Fruit fly (Drosophila melanogaster) whole organism, embryonic: ENCODE results near the gene Rich.
A peak's percentile ranks its signal among the peaks of the same experiment; 100 is the strongest.

Experiments used
- B-H1 ChIP-seq: fragments of 200-800 bp; sonication (Bioruptor generic); IDR thresholded peaks from 3 replicates; pipeline ENCODE4 v1.3.6; 2022; ENCODE audit warnings: missing biosample characterization, missing genetic modification characterization
- CG10147 ChIP-seq: fragments of 200-800 bp; sonication (Bioruptor generic); optimal IDR thresholded peaks from 2 replicates; lab custom pipeline; 2019; ENCODE audit warnings: missing biosample characterization, mild to moderate bottlenecking, missing genetic modification characterization, moderate library complexity
- CG10321 ChIP-seq: fragments of 200-800 bp; sonication (Bioruptor generic); IDR thresholded peaks from 2 replicates; pipeline ENCODE4 v1.3.6; 2022; ENCODE audit warnings: missing biosample characterization, missing genetic modification characterization
- CG17361 ChIP-seq: fragments of 200-800 bp; sonication (Bioruptor generic); IDR thresholded peaks from 3 replicates; pipeline ENCODE4 v1.3.6; 2022; ENCODE audit warnings: missing biosample characterization, missing genetic modification characterization
- CG17385 ChIP-seq: fragments of 200-800 bp; sonication (Bioruptor generic); optimal IDR thresholded peaks from 3 replicates; lab custom pipeline; 2018; ENCODE audit warnings: missing biosample characterization, mild to moderate bottlenecking, missing genetic modification characterization
- CG2120 ChIP-seq: fragments of 200-800 bp; sonication (Bioruptor generic); optimal IDR thresholded peaks from 3 replicates; lab custom pipeline; 2016; ENCODE audit warnings: missing biosample characterization, missing genetic modification characterization
- CG2202 ChIP-seq: fragments of 200-800 bp; sonication (Bioruptor generic); optimal IDR thresholded peaks from 2 replicates; lab custom pipeline; 2018; ENCODE audit warnings: missing biosample characterization, mild to moderate bottlenecking, missing genetic modification characterization
- CG30020 ChIP-seq: fragments of 200-800 bp; optimal IDR thresholded peaks from 2 replicates; lab custom pipeline; 2019; ENCODE audit warnings: missing biosample characterization, mild to moderate bottlenecking, missing genetic modification characterization, moderate library complexity
- CG30403 ChIP-seq: fragments of 200-800 bp; sonication (Bioruptor generic); optimal IDR thresholded peaks from 3 replicates; lab custom pipeline; 2016; ENCODE audit warnings: missing biosample characterization, missing genetic modification characterization
- CG31224 ChIP-seq: fragments of 200-800 bp; sonication (Bioruptor generic); IDR thresholded peaks from 2 replicates; pipeline ENCODE4 v1.3.6; 2022; ENCODE audit warnings: missing biosample characterization, missing genetic modification characterization
- CG31441 ChIP-seq: fragments of 200-800 bp; sonication (Bioruptor generic); IDR thresholded peaks from 2 replicates; pipeline ENCODE4 v1.3.6; 2022; ENCODE audit warnings: missing biosample characterization, missing genetic modification characterization
- CG34224 ChIP-seq: fragments of 200-800 bp; sonication (Bioruptor generic); IDR thresholded peaks from 3 replicates; pipeline ENCODE4 v1.3.6; 2022; ENCODE audit warnings: missing biosample characterization, missing genetic modification characterization; ENCODE audit not compliant: partially characterized antibody
- CG6654 ChIP-seq: fragments of 200-800 bp; sonication (Bioruptor generic); optimal IDR thresholded peaks from 2 replicates; lab custom pipeline; 2017; ENCODE audit warnings: missing biosample characterization, mild to moderate bottlenecking, missing genetic modification characterization
- CG7271 ChIP-seq: fragments of 200-800 bp; sonication (Bioruptor generic); optimal IDR thresholded peaks from 2 replicates; lab custom pipeline; 2018; ENCODE audit warnings: missing biosample characterization, mild to moderate bottlenecking, missing genetic modification characterization, moderate library complexity
- CG7372 ChIP-seq: fragments of 200-800 bp; sonication (Bioruptor generic); IDR thresholded peaks from 2 replicates; pipeline ENCODE4 v1.3.6; 2022; ENCODE audit warnings: missing biosample characterization, missing genetic modification characterization
- CG9817 ChIP-seq: fragments of 200-800 bp; sonication (Bioruptor generic); optimal IDR thresholded peaks from 2 replicates; lab custom pipeline; 2018; ENCODE audit warnings: missing biosample characterization, mild to moderate bottlenecking, missing genetic modification characterization, moderate library complexity
- CG9932 ChIP-seq: fragments of 200-800 bp; sonication (Bioruptor generic); IDR thresholded peaks from 2 replicates; pipeline ENCODE4 v1.3.6; 2022; ENCODE audit warnings: missing biosample characterization, missing genetic modification characterization
- CrebB ChIP-seq: fragments of 200-800 bp; sonication (Bioruptor generic); optimal IDR thresholded peaks from 3 replicates; lab custom pipeline; 2018; ENCODE audit warnings: missing biosample characterization, mild to moderate bottlenecking, missing genetic modification characterization
- Dad ChIP-seq: fragments of 200-800 bp; sonication (Bioruptor generic); optimal IDR thresholded peaks from 3 replicates; lab custom pipeline; 2016; ENCODE audit warnings: missing biosample characterization, missing genetic modification characterization
- Drgx ChIP-seq: fragments of 200-800 bp; sonication (Bioruptor generic); IDR thresholded peaks from 2 replicates; pipeline ENCODE4 v1.3.6; 2022; ENCODE audit warnings: missing biosample characterization, missing genetic modification characterization
- Ets65A ChIP-seq: fragments of 200-800 bp; sonication (Bioruptor generic); peaks from one replicate; lab custom pipeline; 2016; ENCODE audit warnings: missing biosample characterization, missing genetic modification characterization
- Gug ChIP-seq: fragments of 200-800 bp; sonication (Bioruptor generic); IDR thresholded peaks from 4 replicates; pipeline ENCODE4 v1.3.6; 2022; ENCODE audit warnings: missing biosample characterization, missing genetic modification characterization
- HHEX ChIP-seq: fragments of 200-800 bp; sonication (Bioruptor generic); optimal IDR thresholded peaks from 3 replicates; lab custom pipeline; 2017; ENCODE audit warnings: missing biosample characterization, mild to moderate bottlenecking, missing genetic modification characterization, missing genetic modification reagents
- HLH54F ChIP-seq: fragments of 200-800 bp; sonication (Bioruptor generic); optimal IDR thresholded peaks from 3 replicates; lab custom pipeline; 2016; ENCODE audit warnings: missing biosample characterization, missing genetic modification characterization
- Lim3 ChIP-seq: fragments of 200-800 bp; sonication (Bioruptor generic); IDR thresholded peaks from 2 replicates; pipeline ENCODE4 v1.3.6; 2022; ENCODE audit warnings: missing biosample characterization, missing genetic modification characterization
- Med ChIP-seq: fragments of 200-800 bp; sonication (Bioruptor generic); peaks from one replicate; lab custom pipeline; 2016; ENCODE audit warnings: missing biosample characterization, missing genetic modification characterization, mild to moderate bottlenecking, inconsistent platforms, moderate library complexity
- Sox102F ChIP-seq: fragments of 200-800 bp; sonication (Bioruptor generic); optimal IDR thresholded peaks from 2 replicates; lab custom pipeline; 2018; ENCODE audit warnings: missing biosample characterization, mild to moderate bottlenecking, missing genetic modification characterization, moderate library complexity
- Vsx1 ChIP-seq: fragments of 200-800 bp; sonication (Bioruptor generic); optimal IDR thresholded peaks from 2 replicates; lab custom pipeline; 2017; ENCODE audit warnings: missing biosample characterization, mild to moderate bottlenecking, missing genetic modification characterization, missing genetic modification reagents
- Xrp1 ChIP-seq: fragments of 200-800 bp; sonication (Bioruptor generic); IDR thresholded peaks from 2 replicates; pipeline ENCODE4 v1.3.6; 2022; ENCODE audit warnings: missing biosample characterization, missing genetic modification characterization
- ase ChIP-seq: fragments of 200-800 bp; sonication (Bioruptor generic); IDR thresholded peaks from 3 replicates; pipeline ENCODE4 v1.3.6; 2022; ENCODE audit warnings: missing biosample characterization, missing genetic modification characterization
- cg ChIP-seq: fragments of 200-800 bp; sonication (Bioruptor generic); optimal IDR thresholded peaks from 3 replicates; lab custom pipeline; 2019; ENCODE audit warnings: missing biosample characterization, mild to moderate bottlenecking, missing genetic modification characterization, moderate library complexity
- croc ChIP-seq: fragments of 200-800 bp; sonication (Bioruptor generic); conservative IDR thresholded peaks from 3 replicates; pipeline ENCODE4 v1.3.6; 2022; ENCODE audit warnings: missing biosample characterization, missing genetic modification characterization
- dmrt99B ChIP-seq: fragments of 200-800 bp; sonication (Bioruptor generic); optimal IDR thresholded peaks from 2 replicates; lab custom pipeline; 2018; ENCODE audit warnings: missing biosample characterization, mild to moderate bottlenecking, missing genetic modification characterization, moderate library complexity
- dysf ChIP-seq: fragments of 200-800 bp; sonication (Bioruptor generic); IDR thresholded peaks from 3 replicates; pipeline ENCODE4 v1.3.6; 2022; ENCODE audit warnings: missing biosample characterization, missing genetic modification characterization
- fd3F ChIP-seq: fragments of 200-800 bp; sonication (Bioruptor generic); optimal IDR thresholded peaks from 2 replicates; lab custom pipeline; 2018; ENCODE audit warnings: missing biosample characterization, mild to moderate bottlenecking, missing genetic modification characterization, moderate library complexity
- gce ChIP-seq: fragments of 200-800 bp; sonication (Bioruptor generic); IDR thresholded peaks from 3 replicates; pipeline ENCODE4 v1.3.6; 2022; ENCODE audit warnings: missing biosample characterization, missing genetic modification characterization
- gem ChIP-seq: fragments of 200-800 bp; sonication (Bioruptor generic); optimal IDR thresholded peaks from 2 replicates; lab custom pipeline; 2019; ENCODE audit warnings: missing biosample characterization, mild to moderate bottlenecking, missing genetic modification characterization, moderate library complexity
- grau ChIP-seq: fragments of 200-800 bp; optimal IDR thresholded peaks from 3 replicates; lab custom pipeline; 2019; ENCODE audit warnings: missing biosample characterization, mild to moderate bottlenecking, missing genetic modification characterization, moderate library complexity
- hkb ChIP-seq, 2 experiments: fragments of 200-800 bp in 1 of 2; fragments of >200 bp in 1 of 2; sonication (Bioruptor generic) in 1 of 2; IDR thresholded peaks in 1 of 2; optimal IDR thresholded peaks in 1 of 2; 2 replicates each; pipeline versions ENCODE4 v1.3.6 to Lab custom; 2017 to 2022; ENCODE audit warnings: missing biosample characterization in 1 of 2, missing genetic modification characterization in 1 of 2
- ind ChIP-seq: fragments of 200-800 bp; sonication (Bioruptor generic); optimal IDR thresholded peaks from 3 replicates; lab custom pipeline; 2016; ENCODE audit warnings: missing biosample characterization, missing genetic modification characterization
- insv ChIP-seq, 2 experiments: fragments of 200-800 bp; sonication (Bioruptor generic); optimal IDR thresholded peaks; 3 replicates each; lab custom pipeline; 2016 to 2018; ENCODE audit warnings: missing biosample characterization in 2 of 2, missing genetic modification characterization in 2 of 2
- kni ChIP-seq: fragments of 200-800 bp; sonication (Bioruptor generic); optimal IDR thresholded peaks from 3 replicates; lab custom pipeline; 2017; ENCODE audit warnings: mild to moderate bottlenecking, missing biosample characterization, missing genetic modification reagents, missing genetic modification characterization
- lilli ChIP-seq: fragments of 200-800 bp; sonication (Bioruptor generic); optimal IDR thresholded peaks from 3 replicates; lab custom pipeline; 2016; ENCODE audit warnings: missing biosample characterization, missing genetic modification characterization
- lmd ChIP-seq: fragments of 200-800 bp; sonication (Bioruptor generic); IDR thresholded peaks from 2 replicates; pipeline ENCODE4 v1.3.6; 2022; ENCODE audit warnings: missing biosample characterization, missing genetic modification characterization
- mam ChIP-seq: fragments of 200-800 bp; sonication (Bioruptor generic); optimal IDR thresholded peaks from 3 replicates; lab custom pipeline; 2016; ENCODE audit warnings: missing biosample characterization, missing genetic modification characterization
- nerfin-1 ChIP-seq: fragments of 200-800 bp; sonication (Bioruptor generic); optimal IDR thresholded peaks from 3 replicates; lab custom pipeline; 2019; ENCODE audit warnings: missing biosample characterization, mild to moderate bottlenecking, missing genetic modification characterization, moderate library complexity
- pan ChIP-seq, 4 experiments: fragments of >200 bp in 3 of 4; fragments of 200-800 bp in 1 of 4; sonication (Bioruptor generic) in 1 of 4; optimal IDR thresholded peaks in 3 of 4; IDR thresholded peaks in 1 of 4; 2 replicates each; pipeline versions ENCODE4 v1.3.6 to Lab custom; 2017 to 2022; ENCODE audit warnings: missing biosample characterization in 2 of 4, missing genetic modification characterization in 2 of 4, mixed read lengths in 1 of 4
- rib ChIP-seq: fragments of 200-800 bp; sonication (Bioruptor generic); IDR thresholded peaks from 2 replicates; pipeline ENCODE4 v1.3.6; 2022; ENCODE audit warnings: missing biosample characterization, missing genetic modification characterization
- sens ChIP-seq: fragments of 200-800 bp; sonication (Bioruptor generic); peaks from one replicate; lab custom pipeline; 2016; ENCODE audit warnings: missing biosample characterization, missing genetic modification characterization
- slbo ChIP-seq: fragments of 200-800 bp; sonication (Bioruptor generic); IDR thresholded peaks from 2 replicates; pipeline ENCODE4 v1.3.6; 2022; ENCODE audit warnings: missing biosample characterization, missing genetic modification characterization
- wek ChIP-seq: fragments of 200-800 bp; sonication (Bioruptor generic); optimal IDR thresholded peaks from 3 replicates; lab custom pipeline; 2018; ENCODE audit warnings: missing biosample characterization, mild to moderate bottlenecking, missing genetic modification characterization, moderate library complexity

Gene Rich

dm6 chr3L:22275989-22276388 is 13.3 kb upstream of the Rich start (continued):
- TF ChIP-seq CG17361 (GFP tag; lab: Robert Waterston, UW) (no peak), Xrp1 (no peak), Dad (GFP tag; lab: Kevin White, UChicago) (no peak), ind (GFP tag; lab: Kevin White, UChicago) (peak; percentile 21), CG10321 (GFP tag; lab: Robert Waterston, UW) (no peak), CG2202 (tag; lab: Kevin White, UChicago) (no peak), nerfin-1 (no peak), CG7271 (tag; lab: Kevin White, UChicago) (no peak), kni (GFP tag; lab: Kevin White, UChicago) (no peak), CG6654 (GFP tag; lab: Kevin White, UChicago) (no peak), CG17385 (GFP tag; lab: Kevin White, UChicago) (no peak), dysf (GFP tag; lab: Robert Waterston, UW) (peak; percentile 47; the same call in 1 of the 3 replicates), CG9817 (peak; percentile 11), Vsx1 (GFP tag; lab: Kevin White, UChicago) (no peak), lilli (GFP tag; lab: Kevin White, UChicago) (peak; percentile 7), CG31441 (GFP tag; lab: Robert Waterston, UW) (no peak), Ets65A (peak; percentile 31), B-H1 (GFP tag; lab: Robert Waterston, UW) (no peak), HLH54F (no peak), ase (no peak), insv (GFP tag; optimal IDR thresholded peaks at IDR 0.05; lab: Kevin White, UChicago) (no peak), Sox102F (GFP tag; lab: Kevin White, UChicago) (no peak), grau (tag; lab: Kevin White, UChicago) (no peak), CG2120 (peak; percentile 25), gem (tag; lab: Kevin White, UChicago) (peak; percentile 10), cg (GFP tag; lab: Kevin White, UChicago) (no peak), gce (GFP tag; lab: Robert Waterston, UW) (0 out of 3 replicates have a peak, but pooled peaks have one; percentile 11), CG9932 (GFP tag; lab: Robert Waterston, UW) (peak; percentile 34; the same call in 1 of the 2 replicates), Drgx (GFP tag; lab: Robert Waterston, UW) (no peak), CG34224 (no peak), fd3F (GFP tag; lab: Kevin White, UChicago) (no peak), Lim3 (GFP tag; lab: Robert Waterston, UW) (no peak), pan (optimal IDR thresholded peaks at IDR 0.05; lab: Kevin White, UChicago) (no peak), pan (GFP tag; optimal IDR thresholded peaks at IDR 0.05 in 1 of 2, IDR thresholded peaks at IDR 0.05 in 1 of 2) (no peak), CG30403 (GFP tag; lab: Kevin White, UChicago) (peak; percentile 14), HHEX (GFP tag; lab: Kevin White, UChicago) (peak; percentile 4), hkb (optimal IDR thresholded peaks at IDR 0.05; lab: Kevin White, UChicago) (no peak), hkb (GFP tag; IDR thresholded peaks at IDR 0.05; lab: Robert Waterston, UW) (peak; percentile 40), CG10147 (no peak), Gug (GFP tag; lab: Robert Waterston, UW) (peak; percentile 22; the same call in 1 of the 4 replicates), CG7372 (0 out of 2 replicates have a peak, but pooled peaks have one; percentile 36), slbo (GFP tag; lab: Robert Waterston, UW) (peak; percentile 52), sens (peak; percentile 14), CrebB (tag; lab: Kevin White, UChicago) (no peak), mam (GFP tag; lab: Kevin White, UChicago) (peak; percentile 46), rib (no peak), croc (GFP tag; lab: Robert Waterston, UW) (no peak), CG31224 (GFP tag; lab: Robert Waterston, UW) (no peak), Med (peak; percentile 79), wek (GFP tag; lab: Kevin White, UChicago) (no peak), dmrt99B (no peak), lmd (GFP tag; lab: Robert Waterston, UW) (0 out of 2 replicates have a peak, but pooled peaks have one; percentile 24), CG30020 (tag; lab: Kevin White, UChicago) (no peak)
